Fruit fly (Drosophila melanogaster): ENCODE measurements around the gene Lk6.

Lk6 gene

DNA sequence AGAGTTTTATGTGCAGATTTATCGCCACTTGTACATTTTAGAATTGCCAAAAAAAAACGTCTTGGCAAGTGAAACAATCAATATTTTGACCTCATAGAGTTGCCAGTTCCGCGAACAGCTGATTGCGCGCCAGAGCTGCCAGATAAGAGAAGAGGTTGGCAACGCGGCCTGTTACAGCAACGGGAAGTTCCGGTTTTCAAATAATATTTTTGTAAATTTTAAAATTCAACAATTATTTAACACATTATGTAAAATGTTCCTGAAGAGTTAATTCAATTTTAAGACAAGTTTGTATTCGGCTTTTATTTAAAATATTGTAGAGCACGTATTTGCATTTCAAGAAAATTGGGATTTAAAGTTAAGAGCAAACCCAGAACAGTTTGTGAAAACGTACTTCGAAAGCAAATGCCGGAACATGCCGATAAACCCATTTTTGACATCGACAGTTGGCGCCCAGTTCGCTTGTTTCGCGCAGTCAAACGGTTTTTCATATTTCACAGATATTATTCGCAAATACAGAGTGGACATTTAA, 22.5 kb upstream of the Lk6 start, which contains the start of the genes prd1 and HisCl1 (continued):
- TF ChIP-seq sima (GFP tag; optimal IDR thresholded peaks at IDR 0.05) (no peak), CG9876 (GFP tag; optimal IDR thresholded peaks at IDR 0.05) (peak; percentile 33), CTCF (GFP tag; optimal IDR thresholded peaks at IDR 0.05) (peak; percentile 46), ci (GFP tag; IDR thresholded peaks at IDR 0.05) (peak; percentile 46; the same call in 1 of the 3 replicates), CG12299 (tag; optimal IDR thresholded peaks at IDR 0.05) (peak; percentile 54), CG11398 (GFP tag; optimal IDR thresholded peaks at IDR 0.05) (no peak), Sry-δ (GFP tag; optimal IDR thresholded peaks at IDR 0.05) (peak; percentile 31), dysf (GFP tag; IDR thresholded peaks at IDR 0.05) (peak; percentile 83), CG12659 (GFP tag; optimal IDR thresholded peaks at IDR 0.05) (peak; percentile 85), salm (tag; optimal IDR thresholded peaks at IDR 0.05) (peak; percentile 44), h (optimal IDR thresholded peaks at IDR 0.05) (no peak), CG2120 (GFP tag; optimal IDR thresholded peaks at IDR 0.05) (peak; percentile 87), Nf-YA (GFP tag; IDR thresholded peaks at IDR 0.05) (no peak), vfl (GFP tag; optimal IDR thresholded peaks at IDR 0.05) (peak; percentile 69), sr (GFP tag; IDR thresholded peaks at IDR 0.05) (0 out of 3 replicates have a peak, but pooled peaks have one; percentile 6), CG13287 (GFP tag; IDR thresholded peaks at IDR 0.05; ENCODE audit: partially characterized antibody) (peak; percentile 38; the same call in 1 of the 2 replicates), CG17361 (GFP tag; IDR thresholded peaks at IDR 0.05) (peak; percentile 90), CG8089 (GFP tag; optimal IDR thresholded peaks at IDR 0.05) (peak; percentile 41), CG33213 (GFP tag; optimal IDR thresholded peaks at IDR 0.05) (peak; percentile 52), CG9932 (GFP tag; IDR thresholded peaks at IDR 0.05) (peak; percentile 82), CG1233 (GFP tag; optimal IDR thresholded peaks at IDR 0.05) (no peak), Xrp1 (GFP tag; IDR thresholded peaks at IDR 0.05) (peak; percentile 39; the same call in 1 of the 2 replicates), CG9797 (GFP tag; optimal IDR thresholded peaks at IDR 0.05) (peak; percentile 31), dan (GFP tag; IDR thresholded peaks at IDR 0.05) (no peak), Hmr (GFP tag; optimal IDR thresholded peaks at IDR 0.05) (peak; percentile 82), Kr (GFP tag; optimal IDR thresholded peaks at IDR 0.05) (no peak), CG7372 (GFP tag; IDR thresholded peaks at IDR 0.05) (peak; percentile 55; the same call in 1 of the 2 replicates), gcm2 (GFP tag; optimal IDR thresholded peaks at IDR 0.05) (peak; percentile 33), sob (GFP tag; IDR thresholded peaks at IDR 0.05) (peak; percentile 76), fd64A (GFP tag; optimal IDR thresholded peaks at IDR 0.05) (peak; percentile 2), gfzf (GFP tag; optimal IDR thresholded peaks at IDR 0.05) (peak; percentile 19), kni (GFP tag; optimal IDR thresholded peaks at IDR 0.05) (peak; percentile 49), CG5953 (GFP tag; IDR thresholded peaks at IDR 0.05) (no peak), CG1602 (GFP tag; optimal IDR thresholded peaks at IDR 0.05) (peak; percentile 61), otp (GFP tag; IDR thresholded peaks at IDR 0.05) (peak; percentile 55; the same call in 1 of the 3 replicates), Eip74EF (GFP tag; optimal IDR thresholded peaks at IDR 0.05) (no peak), BEAF-32 (GFP tag; optimal IDR thresholded peaks at IDR 0.05) (peak; percentile 44), dmrt99B (tag; optimal IDR thresholded peaks at IDR 0.05) (no peak), usp (GFP tag; optimal IDR thresholded peaks at IDR 0.05) (no peak), wor (GFP tag; IDR thresholded peaks at IDR 0.05) (no peak), slbo (GFP tag; IDR thresholded peaks at IDR 0.05) (peak; percentile 76), Hsf (GFP tag; optimal IDR thresholded peaks at IDR 0.05) (peak; percentile 81), CG18476 (GFP tag; optimal IDR thresholded peaks at IDR 0.05) (peak; percentile 50), kay (GFP tag; optimal IDR thresholded peaks at IDR 0.05) (no peak), dmrt11E (tag; optimal IDR thresholded peaks at IDR 0.05) (peak; percentile 63), CG4617 (GFP tag; optimal IDR thresholded peaks at IDR 0.05; ENCODE audit: borderline replicate concordance) (peak; percentile 58), Usf (GFP tag; optimal IDR thresholded peaks at IDR 0.05) (peak; percentile 57), cas (GFP tag; IDR thresholded peaks at IDR 0.05) (peak; percentile 23; the same call in 1 of the 2 replicates), CrebB (tag; optimal IDR thresholded peaks at IDR 0.05) (no peak), crc (GFP tag; optimal IDR thresholded peaks at IDR 0.05) (no peak), bab2 (GFP tag; optimal IDR thresholded peaks at IDR 0.05) (peak; percentile 50), Xbp1 (GFP tag; optimal IDR thresholded peaks at IDR 0.05) (peak; percentile 76)
